Fruit fly (Drosophila melanogaster) whole organism, embryonic: ENCODE data around the gene tra.
A peak's percentile ranks its signal among the peaks of the same experiment; 100 is the strongest.

Source experiments
- Antp ChIP-seq: fragments of 200-800 bp; sonication (Bioruptor generic); optimal IDR thresholded peaks from 3 replicates; lab custom pipeline; 2016; ENCODE audit warnings: missing biosample characterization, missing genetic modification characterization
- CG10209 ChIP-seq: fragments of 200-800 bp; sonication (Bioruptor generic); optimal IDR thresholded peaks from 3 replicates; lab custom pipeline; 2017; ENCODE audit warnings: missing biosample characterization, mild to moderate bottlenecking, missing genetic modification characterization, missing genetic modification reagents
- CG10366 ChIP-seq: fragments of 200-800 bp; sonication (Bioruptor generic); IDR thresholded peaks from 2 replicates; pipeline ENCODE4 v1.3.6; 2022; ENCODE audit warnings: missing biosample characterization, missing genetic modification characterization
- CG10565 ChIP-seq: fragments of 200-800 bp; sonication (Bioruptor generic); optimal IDR thresholded peaks from 3 replicates; lab custom pipeline; 2016; ENCODE audit warnings: missing biosample characterization, mild to moderate bottlenecking, missing genetic modification characterization
- CG10959 ChIP-seq: fragments of 200-800 bp; sonication (Bioruptor generic); IDR thresholded peaks from 2 replicates; pipeline ENCODE4 v1.3.6; 2022; ENCODE audit warnings: missing biosample characterization, missing genetic modification characterization
- CG11695 ChIP-seq: fragments of 200-800 bp; sonication (Bioruptor generic); IDR thresholded peaks from 3 replicates; pipeline ENCODE4 v1.3.6; 2022; ENCODE audit warnings: missing biosample characterization, missing genetic modification characterization
- CG12155 ChIP-seq: fragments of 200-800 bp; sonication (Bioruptor generic); optimal IDR thresholded peaks from 3 replicates; lab custom pipeline; 2016; ENCODE audit warnings: missing biosample characterization, missing genetic modification characterization
- CG13624 ChIP-seq: fragments of 200-800 bp; sonication (Bioruptor generic); optimal IDR thresholded peaks from 2 replicates; lab custom pipeline; 2016; ENCODE audit warnings: missing biosample characterization, missing genetic modification characterization
- CG15073 ChIP-seq: fragments of 200-800 bp; sonication (Bioruptor generic); optimal IDR thresholded peaks from 2 replicates; lab custom pipeline; 2016; ENCODE audit warnings: missing biosample characterization, missing genetic modification characterization
- CG17186 ChIP-seq: fragments of 200-800 bp; sonication (Bioruptor generic); optimal IDR thresholded peaks from 3 replicates; lab custom pipeline; 2017; ENCODE audit warnings: missing biosample characterization, missing genetic modification reagents, missing genetic modification characterization
- CG18476 ChIP-seq: fragments of 200-800 bp; sonication (Bioruptor generic); optimal IDR thresholded peaks from 2 replicates; lab custom pipeline; 2016; ENCODE audit warnings: missing biosample characterization, mild to moderate bottlenecking, missing genetic modification characterization
- CG2116 ChIP-seq: fragments of 200-800 bp; sonication (Bioruptor generic); optimal IDR thresholded peaks from 3 replicates; lab custom pipeline; 2018; ENCODE audit warnings: missing biosample characterization, mild to moderate bottlenecking, missing genetic modification characterization
- CG2199 ChIP-seq: fragments of 200-800 bp; sonication (Bioruptor generic); IDR thresholded peaks from 3 replicates; pipeline ENCODE4 v1.3.6; 2022; ENCODE audit warnings: missing biosample characterization, missing genetic modification characterization
- CG2712 ChIP-seq: fragments of 200-800 bp; optimal IDR thresholded peaks from 3 replicates; lab custom pipeline; 2019; ENCODE audit warnings: missing biosample characterization, mild to moderate bottlenecking, missing genetic modification characterization, moderate library complexity
- CG3838 ChIP-seq: fragments of 200-800 bp; sonication (Bioruptor generic); optimal IDR thresholded peaks from 3 replicates; lab custom pipeline; 2016; ENCODE audit warnings: missing biosample characterization, missing genetic modification characterization
- CG7271 ChIP-seq: fragments of 200-800 bp; sonication (Bioruptor generic); optimal IDR thresholded peaks from 2 replicates; lab custom pipeline; 2018; ENCODE audit warnings: missing biosample characterization, mild to moderate bottlenecking, missing genetic modification characterization, moderate library complexity
- CG8281 ChIP-seq: fragments of 200-800 bp; sonication (Bioruptor generic); optimal IDR thresholded peaks from 2 replicates; lab custom pipeline; 2018; ENCODE audit warnings: missing biosample characterization, mild to moderate bottlenecking, missing genetic modification characterization, moderate library complexity
- CG9876 ChIP-seq: fragments of 200-800 bp; sonication (Bioruptor generic); optimal IDR thresholded peaks from 2 replicates; lab custom pipeline; 2016; ENCODE audit warnings: missing biosample characterization, missing genetic modification characterization
- Dek ChIP-seq: fragments of 200-800 bp; sonication (Bioruptor generic); optimal IDR thresholded peaks from 3 replicates; lab custom pipeline; 2019; ENCODE audit warnings: missing biosample characterization, mild to moderate bottlenecking, missing genetic modification characterization, moderate library complexity
- Doc2 ChIP-seq: fragments of 200-800 bp; sonication (Bioruptor generic); IDR thresholded peaks from 2 replicates; pipeline ENCODE4 v1.3.6; 2022; ENCODE audit warnings: missing biosample characterization, missing genetic modification characterization
- Fer2 ChIP-seq: fragments of 200-800 bp; sonication (Bioruptor generic); optimal IDR thresholded peaks from 2 replicates; lab custom pipeline; 2018; ENCODE audit warnings: missing biosample characterization, mild to moderate bottlenecking, missing genetic modification characterization, moderate library complexity
- HLH3B ChIP-seq: fragments of 200-800 bp; sonication (Bioruptor generic); IDR thresholded peaks from 2 replicates; pipeline ENCODE4 v1.3.6; 2022; ENCODE audit warnings: missing biosample characterization, missing genetic modification characterization
- HLH4C ChIP-seq: fragments of 200-800 bp; sonication (Bioruptor generic); IDR thresholded peaks from 3 replicates; pipeline ENCODE4 v1.3.6; 2022; ENCODE audit warnings: missing biosample characterization, missing genetic modification characterization; ENCODE audit not compliant: partially characterized antibody
- Kr ChIP-seq: fragments of 200-800 bp; sonication (Bioruptor generic); optimal IDR thresholded peaks from 2 replicates; lab custom pipeline; 2017; ENCODE audit warnings: missing biosample characterization, mild to moderate bottlenecking, missing genetic modification characterization
- MTF-1 ChIP-seq: fragments of 200-800 bp; sonication (Bioruptor generic); optimal IDR thresholded peaks from 2 replicates; lab custom pipeline; 2018; ENCODE audit warnings: missing biosample characterization, mild to moderate bottlenecking, missing genetic modification characterization, borderline replicate concordance
- Nf-YB ChIP-seq: fragments of 200-800 bp; sonication (Bioruptor generic); optimal IDR thresholded peaks from 3 replicates; lab custom pipeline; 2019; ENCODE audit warnings: missing biosample characterization, mild to moderate bottlenecking, missing genetic modification characterization, moderate library complexity
- PHDP ChIP-seq: fragments of 200-800 bp; sonication (Bioruptor generic); optimal IDR thresholded peaks from 3 replicates; lab custom pipeline; 2018; ENCODE audit warnings: missing biosample characterization, mild to moderate bottlenecking, missing genetic modification characterization, moderate library complexity
- Rx ChIP-seq: fragments of 200-800 bp; sonication (Bioruptor generic); IDR thresholded peaks from 2 replicates; pipeline ENCODE4 v1.3.6; 2022; ENCODE audit warnings: missing biosample characterization, missing genetic modification characterization
- Sox102F ChIP-seq: fragments of 200-800 bp; sonication (Bioruptor generic); optimal IDR thresholded peaks from 2 replicates; lab custom pipeline; 2018; ENCODE audit warnings: missing biosample characterization, mild to moderate bottlenecking, missing genetic modification characterization, moderate library complexity
- Stat92E ChIP-seq, 3 experiments: fragments of >200 bp in 2 of 3; fragments of 200-800 bp in 1 of 3; sonication (Bioruptor generic) in 1 of 3; optimal IDR thresholded peaks; 2 replicates each; lab custom pipeline; 2017 to 2019; ENCODE audit warnings: missing biosample characterization in 3 of 3, missing genetic modification characterization in 3 of 3, mild to moderate bottlenecking in 1 of 3, moderate library complexity in 1 of 3
- chinmo ChIP-seq: fragments of 200-800 bp; sonication (Bioruptor generic); IDR thresholded peaks from 4 replicates; pipeline ENCODE4 v1.3.6; 2022; ENCODE audit warnings: missing biosample characterization, missing genetic modification characterization; ENCODE audit not compliant: partially characterized antibody
- crc ChIP-seq: fragments of 200-800 bp; sonication (Bioruptor generic); optimal IDR thresholded peaks from 2 replicates; lab custom pipeline; 2016; ENCODE audit warnings: missing biosample characterization, missing genetic modification characterization
- exex ChIP-seq: fragments of 200-800 bp; sonication (Bioruptor generic); optimal IDR thresholded peaks from 4 replicates; lab custom pipeline; 2018; ENCODE audit warnings: missing biosample characterization, mild to moderate bottlenecking, missing genetic modification characterization, moderate library complexity
- gem ChIP-seq: fragments of 200-800 bp; sonication (Bioruptor generic); optimal IDR thresholded peaks from 2 replicates; lab custom pipeline; 2019; ENCODE audit warnings: missing biosample characterization, mild to moderate bottlenecking, missing genetic modification characterization, moderate library complexity
- gfzf ChIP-seq: fragments of 200-800 bp; sonication (Bioruptor generic); optimal IDR thresholded peaks from 2 replicates; lab custom pipeline; 2016; ENCODE audit warnings: missing biosample characterization, mild to moderate bottlenecking, missing genetic modification characterization, moderate library complexity
- gt ChIP-seq: fragments of 200-800 bp; sonication (Bioruptor generic); IDR thresholded peaks from 2 replicates; pipeline ENCODE4 v1.3.6; 2022; ENCODE audit warnings: missing biosample characterization, missing genetic modification characterization
- h ChIP-seq: fragments of >200 bp; optimal IDR thresholded peaks from 2 replicates; lab custom pipeline; 2017
- hbn ChIP-seq: fragments of 200-800 bp; sonication (Bioruptor generic); IDR thresholded peaks from 2 replicates; pipeline ENCODE4 v1.3.6; 2022; ENCODE audit warnings: missing biosample characterization, missing genetic modification characterization; ENCODE audit not compliant: partially characterized antibody
- her ChIP-seq: fragments of 200-800 bp; sonication (Bioruptor generic); optimal IDR thresholded peaks from 2 replicates; lab custom pipeline; 2016; ENCODE audit warnings: missing biosample characterization, missing genetic modification characterization
- ind ChIP-seq: fragments of 200-800 bp; sonication (Bioruptor generic); optimal IDR thresholded peaks from 3 replicates; lab custom pipeline; 2016; ENCODE audit warnings: missing biosample characterization, missing genetic modification characterization
- knrl ChIP-seq: fragments of 200-800 bp; sonication (Bioruptor generic); IDR thresholded peaks from 3 replicates; pipeline ENCODE4 v1.3.6; 2022; ENCODE audit warnings: missing biosample characterization, missing genetic modification characterization; ENCODE audit not compliant: partially characterized antibody
- lbe ChIP-seq: fragments of 200-800 bp; sonication (Bioruptor generic); optimal IDR thresholded peaks from 2 replicates; lab custom pipeline; 2016; ENCODE audit warnings: missing biosample characterization, mild to moderate bottlenecking, missing genetic modification characterization
- mld ChIP-seq: fragments of 200-800 bp; sonication (Bioruptor generic); IDR thresholded peaks from 3 replicates; pipeline ENCODE4 v1.3.6; 2022; ENCODE audit warnings: missing biosample characterization, missing genetic modification characterization; ENCODE audit not compliant: partially characterized antibody
- nom ChIP-seq: fragments of 200-800 bp; sonication (Bioruptor generic); optimal IDR thresholded peaks from 2 replicates; lab custom pipeline; 2017; ENCODE audit warnings: missing biosample characterization, missing genetic modification characterization, mild to moderate bottlenecking, moderate library complexity, missing genetic modification reagents
- slou ChIP-seq: fragments of 200-800 bp; sonication (Bioruptor generic); optimal IDR thresholded peaks from 3 replicates; lab custom pipeline; 2016; ENCODE audit warnings: missing biosample characterization, missing genetic modification characterization
- stwl ChIP-seq: fragments of 200-800 bp; sonication (Bioruptor generic); optimal IDR thresholded peaks from 3 replicates; lab custom pipeline; 2018; ENCODE audit warnings: missing biosample characterization, mild to moderate bottlenecking, missing genetic modification characterization, moderate library complexity
- tio ChIP-seq: fragments of 200-800 bp; sonication (Bioruptor generic); optimal IDR thresholded peaks from 2 replicates; lab custom pipeline; 2017; ENCODE audit warnings: missing biosample characterization, missing genetic modification characterization, inconsistent platforms
- tll ChIP-seq, 2 experiments: fragments of 200-800 bp in 1 of 2; fragments of >200 bp in 1 of 2; sonication (Bioruptor generic) in 1 of 2; optimal IDR thresholded peaks; 2 replicates each; lab custom pipeline; 2017 to 2019; ENCODE audit warnings: missing biosample characterization in 2 of 2, missing genetic modification characterization in 2 of 2, mild to moderate bottlenecking in 1 of 2, moderate library complexity in 1 of 2
- trh ChIP-seq: fragments of 200-800 bp; sonication (Bioruptor generic); optimal IDR thresholded peaks from 2 replicates; lab custom pipeline; 2016; ENCODE audit warnings: missing biosample characterization, missing genetic modification characterization
- zen2 ChIP-seq: fragments of 200-800 bp; sonication (Bioruptor generic); IDR thresholded peaks from 3 replicates; pipeline ENCODE4 v1.3.6; 2022; ENCODE audit warnings: missing biosample characterization, missing genetic modification characterization; ENCODE audit not compliant: partially characterized antibody

Gene tra

dm6 chr3L:16580049-16580448 is 10.8 kb downstream of the tra start, which contains the start of gene nxf2 (continued):
- TF ChIP-seq Rx (GFP tag; lab: Robert Waterston, UW) = no peak
- TF ChIP-seq gfzf (GFP tag; lab: Kevin White, UChicago) = no peak
- 0 out of 3 replicates have a peak, but pooled peaks have one; percentile 6 for TF ChIP-seq mld (GFP tag; lab: Robert Waterston, UW)
- TF ChIP-seq CG9876 (GFP tag; lab: Kevin White, UChicago) = no peak
- no peak for TF ChIP-seq exex
- TF ChIP-seq CG2712 (tag; lab: Kevin White, UChicago) = no peak
- no peak for TF ChIP-seq Doc2 (GFP tag; lab: Robert Waterston, UW)
- TF ChIP-seq CG3838 (GFP tag; lab: Kevin White, UChicago) = no peak
- no peak for TF ChIP-seq PHDP
- TF ChIP-seq Sox102F (GFP tag; lab: Kevin White, UChicago) = no peak
- TF ChIP-seq MTF-1 (GFP tag; lab: Kevin White, UChicago) = no peak
- TF ChIP-seq CG2116 = peak; percentile 55
- no peak for TF ChIP-seq nom
- peak; percentile 57; the same call in 2 of the 3 replicates for TF ChIP-seq knrl (GFP tag; lab: Robert Waterston, UW)
- peak; percentile 44; the same call in 1 of the 2 replicates for TF ChIP-seq hbn (GFP tag; lab: Robert Waterston, UW)
- TF ChIP-seq ind (GFP tag; lab: Kevin White, UChicago) = no peak
- TF ChIP-seq HLH4C = 0 out of 3 replicates have a peak, but pooled peaks have one; percentile 28
- no peak for TF ChIP-seq HLH3B (GFP tag; lab: Robert Waterston, UW)
- TF ChIP-seq lbe (GFP tag; lab: Kevin White, UChicago) = peak; percentile 10
- no peak for TF ChIP-seq CG10959
- no peak for TF ChIP-seq CG8281 (tag; lab: Kevin White, UChicago)
- no peak for TF ChIP-seq CG10209
- TF ChIP-seq tll (GFP tag; optimal IDR thresholded peaks at IDR 0.05; lab: Kevin White, UChicago) = no peak
- 0 out of 3 replicates have a peak, but pooled peaks have one; percentile 41 for TF ChIP-seq CG2199 (GFP tag; lab: Robert Waterston, UW)
- no peak for TF ChIP-seq zen2
- TF ChIP-seq Nf-YB (GFP tag; lab: Kevin White, UChicago) = no peak
- no peak for TF ChIP-seq CG18476 (GFP tag; lab: Kevin White, UChicago)
- peak; percentile 25 for TF ChIP-seq stwl (tag; lab: Kevin White, UChicago)
- no peak for TF ChIP-seq gt (GFP tag; lab: Robert Waterston, UW)
- no peak for TF ChIP-seq slou (GFP tag; lab: Kevin White, UChicago)
- TF ChIP-seq Fer2 (tag; lab: Kevin White, UChicago) = no peak

DNA sequence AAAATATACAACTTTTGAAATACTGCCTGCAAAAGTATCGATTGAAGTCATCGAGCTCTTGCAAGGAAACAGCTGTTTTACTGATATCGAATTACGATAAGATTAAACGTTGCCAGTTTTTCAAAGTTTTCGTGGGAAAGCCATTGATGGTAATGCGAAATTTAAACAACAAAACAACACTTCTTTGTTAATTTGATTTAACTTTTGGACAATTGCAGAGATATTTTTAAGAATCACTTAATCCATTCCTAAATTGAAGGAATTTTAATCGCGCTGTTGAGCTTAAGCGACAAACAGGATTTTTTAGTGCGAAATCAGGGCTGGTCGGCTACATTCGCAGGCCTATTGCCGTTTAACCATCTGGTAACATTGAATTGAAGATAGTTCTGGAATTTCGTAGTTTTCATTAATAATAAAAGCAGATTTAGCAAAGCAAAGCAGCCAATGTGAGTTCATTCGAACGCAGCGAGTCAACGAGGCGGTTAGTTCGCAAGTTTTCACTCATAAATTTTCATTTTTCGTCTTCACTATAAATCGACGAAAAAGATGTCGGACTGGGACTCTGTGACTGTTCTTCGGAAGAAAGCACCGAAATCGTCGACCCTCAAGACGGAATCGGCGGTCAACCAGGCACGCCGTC is 16.4 kb downstream of the tra start, which contains the start of gene mbf1:
Gene mbf1 (plus strand): TSS at position 130 of the 640 bp plus-strand sequence.
- TF ChIP-seq CG17186 (GFP tag; lab: Kevin White, UChicago) (peak; percentile 65), Stat92E (GFP tag; optimal IDR thresholded peaks at IDR 0.05; lab: Kevin White, UChicago) (no peak), gem (tag; lab: Kevin White, UChicago) (peak; percentile 27), CG7271 (tag; lab: Kevin White, UChicago) (no peak), h (lab: Kevin White, UChicago) (no peak), trh (GFP tag; lab: Kevin White, UChicago) (no peak), CG10366 (GFP tag; lab: Robert Waterston, UW) (no peak), CG13624 (GFP tag; lab: Kevin White, UChicago) (peak; percentile 23), Antp (GFP tag; lab: Kevin White, UChicago) (no peak), CG15073 (GFP tag; lab: Kevin White, UChicago) (no peak), Kr (GFP tag; lab: Kevin White, UChicago) (no peak), chinmo (GFP tag; lab: Robert Waterston, UW) (no peak), CG10565 (GFP tag; lab: Kevin White, UChicago) (no peak), Dek (tag; lab: Kevin White, UChicago) (no peak), her (GFP tag; lab: Kevin White, UChicago) (no peak), CG12155 (GFP tag; lab: Kevin White, UChicago) (peak; percentile 20), CG11695 (no peak), tio (GFP tag; lab: Kevin White, UChicago) (no peak), crc (GFP tag; lab: Kevin White, UChicago) (no peak)
